Fruit fly (Drosophila melanogaster) whole organism, embryonic: ENCODE measurements around the gene Tnpo-SR.

Experiments used
- Abd-B ChIP-seq: fragments of 200-800 bp; sonication (Bioruptor generic); optimal IDR thresholded peaks from 2 replicates; lab custom pipeline; 2018; ENCODE audit warnings: missing biosample characterization, mild to moderate bottlenecking, missing genetic modification characterization, moderate library complexity
- Adf1 ChIP-seq: fragments of 200-800 bp; sonication (Bioruptor generic); IDR thresholded peaks from 2 replicates; pipeline ENCODE4 v1.3.6; 2022; ENCODE audit warnings: missing biosample characterization, missing genetic modification characterization
- CG10267 ChIP-seq: fragments of 200-800 bp; sonication (Bioruptor generic); optimal IDR thresholded peaks from 2 replicates; lab custom pipeline; 2018; ENCODE audit warnings: missing biosample characterization, mild to moderate bottlenecking, missing genetic modification characterization, moderate library complexity
- CG10321 ChIP-seq: fragments of 200-800 bp; sonication (Bioruptor generic); IDR thresholded peaks from 2 replicates; pipeline ENCODE4 v1.3.6; 2022; ENCODE audit warnings: missing biosample characterization, missing genetic modification characterization
- CG10979 ChIP-seq: fragments of 200-800 bp; sonication (Bioruptor generic); optimal IDR thresholded peaks from 2 replicates; lab custom pipeline; 2018; ENCODE audit warnings: missing biosample characterization, mild to moderate bottlenecking, missing genetic modification characterization, moderate library complexity
- CG11560 ChIP-seq: fragments of 200-800 bp; sonication (Bioruptor generic); IDR thresholded peaks from 3 replicates; pipeline ENCODE4 v1.3.6; 2022; ENCODE audit warnings: missing biosample characterization, missing genetic modification characterization
- CG12104 ChIP-seq: fragments of 200-800 bp; sonication (Bioruptor generic); optimal IDR thresholded peaks from 3 replicates; lab custom pipeline; 2016; ENCODE audit warnings: missing biosample characterization, missing genetic modification characterization
- CG13296 ChIP-seq: fragments of 200-800 bp; sonication (Bioruptor generic); optimal IDR thresholded peaks from 3 replicates; lab custom pipeline; 2018; ENCODE audit warnings: missing biosample characterization, mild to moderate bottlenecking, missing genetic modification characterization
- CG1603 ChIP-seq: fragments of 200-800 bp; sonication (Bioruptor generic); optimal IDR thresholded peaks from 2 replicates; lab custom pipeline; 2019; ENCODE audit warnings: missing biosample characterization, mild to moderate bottlenecking, missing genetic modification characterization, moderate library complexity
- CG16815 ChIP-seq: fragments of 200-800 bp; sonication (Bioruptor generic); optimal IDR thresholded peaks from 3 replicates; lab custom pipeline; 2017; ENCODE audit warnings: missing biosample characterization, mild to moderate bottlenecking, missing genetic modification characterization
- CG2120 ChIP-seq: fragments of 200-800 bp; sonication (Bioruptor generic); optimal IDR thresholded peaks from 3 replicates; lab custom pipeline; 2016; ENCODE audit warnings: missing biosample characterization, missing genetic modification characterization
- CG32767 ChIP-seq: fragments of 200-800 bp; sonication (Bioruptor generic); IDR thresholded peaks from 2 replicates; pipeline ENCODE4 v1.3.6; 2022; ENCODE audit warnings: missing biosample characterization, missing genetic modification characterization
- CG34224 ChIP-seq: fragments of 200-800 bp; sonication (Bioruptor generic); IDR thresholded peaks from 3 replicates; pipeline ENCODE4 v1.3.6; 2022; ENCODE audit warnings: missing biosample characterization, missing genetic modification characterization; ENCODE audit not compliant: partially characterized antibody
- CG3847 ChIP-seq: fragments of 200-800 bp; sonication (Bioruptor generic); IDR thresholded peaks from 2 replicates; pipeline ENCODE4 v1.3.6; 2022; ENCODE audit warnings: missing biosample characterization, missing genetic modification characterization
- CG4617 ChIP-seq: fragments of 200-800 bp; sonication (Bioruptor generic); optimal IDR thresholded peaks from 3 replicates; lab custom pipeline; 2016; ENCODE audit warnings: missing biosample characterization, missing genetic modification characterization, borderline replicate concordance
- CG4730 ChIP-seq: fragments of 200-800 bp; sonication (Bioruptor generic); IDR thresholded peaks from 2 replicates; pipeline ENCODE4 v1.3.6; 2022; ENCODE audit warnings: missing biosample characterization, missing genetic modification characterization
- CG4854 ChIP-seq: fragments of 200-800 bp; sonication (Bioruptor generic); optimal IDR thresholded peaks from 2 replicates; lab custom pipeline; 2016; ENCODE audit warnings: missing biosample characterization, missing genetic modification characterization, inconsistent platforms
- CG7556 ChIP-seq: fragments of 200-800 bp; sonication (Bioruptor generic); optimal IDR thresholded peaks from 2 replicates; lab custom pipeline; 2017; ENCODE audit warnings: missing biosample characterization, mild to moderate bottlenecking, missing genetic modification characterization
- CG9437 ChIP-seq: fragments of 200-800 bp; sonication (Bioruptor generic); optimal IDR thresholded peaks from 2 replicates; lab custom pipeline; 2018; ENCODE audit warnings: missing biosample characterization, mild to moderate bottlenecking, missing genetic modification characterization
- D19A ChIP-seq: fragments of 200-800 bp; optimal IDR thresholded peaks from 3 replicates; lab custom pipeline; 2019; ENCODE audit warnings: missing biosample characterization, mild to moderate bottlenecking, missing genetic modification characterization, moderate library complexity
- Dll ChIP-seq: fragments of 200-800 bp; sonication (Bioruptor generic); IDR thresholded peaks from 4 replicates; pipeline ENCODE4 v1.3.6; 2022; ENCODE audit warnings: missing biosample characterization, missing genetic modification characterization; ENCODE audit not compliant: partially characterized antibody
- Drgx ChIP-seq: fragments of 200-800 bp; sonication (Bioruptor generic); IDR thresholded peaks from 2 replicates; pipeline ENCODE4 v1.3.6; 2022; ENCODE audit warnings: missing biosample characterization, missing genetic modification characterization
- Fer1 ChIP-seq: fragments of 200-800 bp; sonication (Bioruptor generic); optimal IDR thresholded peaks from 2 replicates; lab custom pipeline; 2017; ENCODE audit warnings: missing biosample characterization, mild to moderate bottlenecking, missing genetic modification characterization
- Lim3 ChIP-seq: fragments of 200-800 bp; sonication (Bioruptor generic); IDR thresholded peaks from 2 replicates; pipeline ENCODE4 v1.3.6; 2022; ENCODE audit warnings: missing biosample characterization, missing genetic modification characterization
- Lpt ChIP-seq: fragments of >200 bp; optimal IDR thresholded peaks from 2 replicates; lab custom pipeline; 2018; ENCODE audit warnings: missing biosample characterization, missing genetic modification characterization
- MESR4 ChIP-seq: fragments of 200-800 bp; sonication (Bioruptor generic); optimal IDR thresholded peaks from 2 replicates; lab custom pipeline; 2018; ENCODE audit warnings: missing biosample characterization, mild to moderate bottlenecking, missing genetic modification characterization, moderate library complexity
- Sry-β ChIP-seq: fragments of 200-800 bp; sonication (Bioruptor generic); optimal IDR thresholded peaks from 2 replicates; lab custom pipeline; 2018; ENCODE audit warnings: missing biosample characterization, mild to moderate bottlenecking, missing genetic modification characterization, moderate library complexity
- Usf ChIP-seq: fragments of 200-800 bp; sonication (Bioruptor generic); optimal IDR thresholded peaks from 2 replicates; lab custom pipeline; 2017; ENCODE audit warnings: missing genotype, missing biosample characterization, missing genetic modification characterization
- ase ChIP-seq: fragments of 200-800 bp; sonication (Bioruptor generic); IDR thresholded peaks from 3 replicates; pipeline ENCODE4 v1.3.6; 2022; ENCODE audit warnings: missing biosample characterization, missing genetic modification characterization
- bcd ChIP-seq: fragments of 200-800 bp; sonication (Bioruptor generic); optimal IDR thresholded peaks from 2 replicates; lab custom pipeline; 2017; ENCODE audit warnings: missing biosample characterization, mild to moderate bottlenecking, missing genetic modification characterization
- br ChIP-seq: fragments of >200 bp; optimal IDR thresholded peaks from 2 replicates; lab custom pipeline; 2017
- chinmo ChIP-seq: fragments of 200-800 bp; sonication (Bioruptor generic); IDR thresholded peaks from 4 replicates; pipeline ENCODE4 v1.3.6; 2022; ENCODE audit warnings: missing biosample characterization, missing genetic modification characterization; ENCODE audit not compliant: partially characterized antibody
- crol ChIP-seq: fragments of 200-800 bp; sonication (Bioruptor generic); IDR thresholded peaks from 2 replicates; pipeline ENCODE4 v1.3.6; 2022; ENCODE audit warnings: missing biosample characterization, missing genetic modification characterization
- dimm ChIP-seq: fragments of 200-800 bp; sonication (Bioruptor generic); IDR thresholded peaks from 2 replicates; pipeline ENCODE4 v1.3.6; 2022; ENCODE audit warnings: missing biosample characterization, missing genetic modification characterization
- gcm ChIP-seq: fragments of 200-800 bp; sonication (Bioruptor generic); optimal IDR thresholded peaks from 2 replicates; lab custom pipeline; 2019; ENCODE audit warnings: missing biosample characterization, mild to moderate bottlenecking, missing genetic modification characterization, moderate library complexity
- gfzf ChIP-seq: fragments of 200-800 bp; sonication (Bioruptor generic); optimal IDR thresholded peaks from 2 replicates; lab custom pipeline; 2016; ENCODE audit warnings: missing biosample characterization, mild to moderate bottlenecking, missing genetic modification characterization, moderate library complexity
- gsb ChIP-seq: fragments of 200-800 bp; sonication (Bioruptor generic); IDR thresholded peaks from 2 replicates; pipeline ENCODE4 v1.3.6; 2022; ENCODE audit warnings: missing biosample characterization, missing genetic modification characterization
- kah ChIP-seq: fragments of 200-800 bp; sonication (Bioruptor generic); optimal IDR thresholded peaks from 2 replicates; lab custom pipeline; 2018; ENCODE audit warnings: missing biosample characterization, mild to moderate bottlenecking, missing genetic modification characterization
- nerfin-1 ChIP-seq: fragments of 200-800 bp; sonication (Bioruptor generic); optimal IDR thresholded peaks from 3 replicates; lab custom pipeline; 2019; ENCODE audit warnings: missing biosample characterization, mild to moderate bottlenecking, missing genetic modification characterization, moderate library complexity
- oc ChIP-seq: fragments of 200-800 bp; sonication (Bioruptor generic); optimal IDR thresholded peaks from 2 replicates; lab custom pipeline; 2018; ENCODE audit warnings: missing biosample characterization, mild to moderate bottlenecking, missing genetic modification characterization, moderate library complexity
- phol ChIP-seq: fragments of 200-800 bp; sonication (Bioruptor generic); optimal IDR thresholded peaks from 3 replicates; lab custom pipeline; 2018; ENCODE audit warnings: missing biosample characterization, mild to moderate bottlenecking, missing genetic modification characterization, moderate library complexity
- pnt ChIP-seq: fragments of 200-800 bp; sonication (Bioruptor generic); optimal IDR thresholded peaks from 3 replicates; lab custom pipeline; 2016; ENCODE audit warnings: missing biosample characterization, missing genetic modification characterization
- ro ChIP-seq: fragments of 200-800 bp; sonication (Bioruptor generic); IDR thresholded peaks from 2 replicates; pipeline ENCODE4 v1.3.6; 2022; ENCODE audit warnings: missing biosample characterization, missing genetic modification characterization
- row ChIP-seq: fragments of 200-800 bp; sonication (Bioruptor generic); IDR thresholded peaks from 3 replicates; pipeline ENCODE4 v1.3.6; 2022; ENCODE audit warnings: missing biosample characterization, missing genetic modification characterization
- schlank ChIP-seq: fragments of 200-800 bp; sonication (Bioruptor generic); optimal IDR thresholded peaks from 2 replicates; lab custom pipeline; 2018; ENCODE audit warnings: missing biosample characterization, mild to moderate bottlenecking, missing genetic modification characterization
- stwl ChIP-seq: fragments of 200-800 bp; sonication (Bioruptor generic); optimal IDR thresholded peaks from 3 replicates; lab custom pipeline; 2018; ENCODE audit warnings: missing biosample characterization, mild to moderate bottlenecking, missing genetic modification characterization, moderate library complexity
- sug ChIP-seq: fragments of 200-800 bp; optimal IDR thresholded peaks from 2 replicates; lab custom pipeline; 2019; ENCODE audit warnings: missing biosample characterization, mild to moderate bottlenecking, missing genetic modification characterization, moderate library complexity
- tin ChIP-seq: fragments of 200-800 bp; sonication (Bioruptor generic); optimal IDR thresholded peaks from 3 replicates; lab custom pipeline; 2016; ENCODE audit warnings: missing biosample characterization, missing genetic modification characterization
- trem ChIP-seq: fragments of 200-800 bp; optimal IDR thresholded peaks from 3 replicates; lab custom pipeline; 2019; ENCODE audit warnings: missing biosample characterization, mild to moderate bottlenecking, missing genetic modification characterization, moderate library complexity
- twi ChIP-seq: fragments of 200-800 bp; optimal IDR thresholded peaks from 2 replicates; lab custom pipeline; 2019; ENCODE audit warnings: missing biosample characterization, mild to moderate bottlenecking, missing genetic modification characterization, moderate library complexity
- unc-4 ChIP-seq: fragments of 200-800 bp; sonication (Bioruptor generic); IDR thresholded peaks from 2 replicates; pipeline ENCODE4 v1.3.6; 2022; ENCODE audit warnings: missing biosample characterization, missing genetic modification characterization; ENCODE audit not compliant: partially characterized antibody
- zfh2 ChIP-seq: fragments of 200-800 bp; sonication (Bioruptor generic); optimal IDR thresholded peaks from 2 replicates; lab custom pipeline; 2016; ENCODE audit warnings: missing biosample characterization, missing genetic modification characterization

Tnpo-SR gene

dm6 chr2L:2744852-2745251 is 14.9 kb upstream of the Tnpo-SR start, which contains the start of the genes CG9961 and Cwc25 (continued):
- TF ChIP-seq unc-4 (GFP tag; lab: Robert Waterston, UW): no peak
- TF ChIP-seq Lpt: no peak
- TF ChIP-seq gcm: no peak
- TF ChIP-seq CG2120 (GFP tag; lab: Kevin White, UChicago): no peak
- no peak for TF ChIP-seq CG16815 (GFP tag; lab: Kevin White, UChicago)
- no peak for TF ChIP-seq bcd
- peak; percentile 31 for TF ChIP-seq CG10267 (tag; lab: Kevin White, UChicago)
- TF ChIP-seq dimm (GFP tag; lab: Robert Waterston, UW): no peak
- no peak for TF ChIP-seq Usf (GFP tag; lab: Kevin White, UChicago)
- TF ChIP-seq CG11560 (tag; lab: Robert Waterston, UW): no peak
- TF ChIP-seq pnt: no peak
- TF ChIP-seq trem (tag; lab: Kevin White, UChicago): peak; percentile 43
- TF ChIP-seq Dll (GFP tag; lab: Robert Waterston, UW): 0 out of 4 replicates have a peak, but pooled peaks have one; percentile 29
- TF ChIP-seq oc (tag; lab: Kevin White, UChicago): no peak
- TF ChIP-seq CG9437 (GFP tag; lab: Kevin White, UChicago): peak; percentile 81
- TF ChIP-seq kah: no peak
- TF ChIP-seq Abd-B (GFP tag; lab: Kevin White, UChicago): no peak
- TF ChIP-seq CG1603 (tag; lab: Kevin White, UChicago): no peak
- TF ChIP-seq CG32767 (GFP tag; lab: Robert Waterston, UW): no peak
- TF ChIP-seq crol: no peak
- TF ChIP-seq phol (tag; lab: Kevin White, UChicago): peak; percentile 25
- TF ChIP-seq Lim3 (GFP tag; lab: Robert Waterston, UW): no peak
- TF ChIP-seq CG13296 (GFP tag; lab: Kevin White, UChicago): no peak
- TF ChIP-seq zfh2 (GFP tag; lab: Kevin White, UChicago): no peak
- TF ChIP-seq CG10979 (tag; lab: Kevin White, UChicago): no peak
- TF ChIP-seq ase (GFP tag; lab: Robert Waterston, UW): no peak
- no peak for TF ChIP-seq CG12104 (GFP tag; lab: Kevin White, UChicago)
- no peak for TF ChIP-seq schlank (tag; lab: Kevin White, UChicago)
- TF ChIP-seq CG4854 (GFP tag; lab: Kevin White, UChicago): no peak
- TF ChIP-seq stwl (tag; lab: Kevin White, UChicago): peak; percentile 34
- no peak for TF ChIP-seq br (lab: Kevin White, UChicago)
- peak; percentile 29 for TF ChIP-seq nerfin-1 (tag; lab: Kevin White, UChicago)
- 0 out of 3 replicates have a peak, but pooled peaks have one; percentile 24 for TF ChIP-seq row (GFP tag; lab: Robert Waterston, UW)
- TF ChIP-seq chinmo (GFP tag; lab: Robert Waterston, UW): no peak
- no peak for TF ChIP-seq D19A
- no peak for TF ChIP-seq twi (tag; lab: Kevin White, UChicago)
- 0 out of 2 replicates have a peak, but pooled peaks have one; percentile 33 for TF ChIP-seq CG3847 (GFP tag; lab: Robert Waterston, UW)
- no peak for TF ChIP-seq ro (GFP tag; lab: Robert Waterston, UW)
- TF ChIP-seq CG34224: peak; percentile 26; the same call in 1 of the 3 replicates
- peak; percentile 1 for TF ChIP-seq Fer1 (GFP tag; lab: Kevin White, UChicago)
- TF ChIP-seq Adf1 (GFP tag; lab: Robert Waterston, UW): no peak
- no peak for TF ChIP-seq tin (GFP tag; lab: Kevin White, UChicago)
- TF ChIP-seq CG7556 (GFP tag; lab: Kevin White, UChicago): no peak
- no peak for TF ChIP-seq gfzf (GFP tag; lab: Kevin White, UChicago)
- peak; percentile 3 for TF ChIP-seq sug
- TF ChIP-seq MESR4 (GFP tag; lab: Kevin White, UChicago): peak; percentile 28
- TF ChIP-seq CG4730: no peak
- TF ChIP-seq CG10321 (GFP tag; lab: Robert Waterston, UW): no peak
- no peak for TF ChIP-seq gsb (GFP tag; lab: Robert Waterston, UW)
- TF ChIP-seq CG4617 (GFP tag; lab: Kevin White, UChicago): peak; percentile 26
- no peak for TF ChIP-seq Sry-β (GFP tag; lab: Kevin White, UChicago)
- TF ChIP-seq Drgx (GFP tag; lab: Robert Waterston, UW): no peak
